Worm (Caenorhabditis elegans) whole organism, L4 larva: ENCODE data around the gene sfrp-1.

Source experiments
- F26F4.8 ChIP-seq: fragments of 200-800 bp; sonication (Bioruptor generic); conservative IDR thresholded peaks from 2 replicates; pipeline ENCODE4 v1.3.6; 2022; ENCODE audit warnings: missing genetic modification characterization, missing compliant biosample characterization
- Y75B8A.6 ChIP-seq: fragments of 200-800 bp; sonication (Bioruptor generic); IDR thresholded peaks from 2 replicates; pipeline ENCODE4 v1.3.6; 2022; ENCODE audit warnings: missing genetic modification reagents, missing genetic modification characterization, missing compliant biosample characterization
- fkh-10 ChIP-seq: fragments of 150-350 bp; optimal IDR thresholded peaks from 2 replicates; lab custom pipeline; 2014; ENCODE audit warnings: missing biosample characterization, missing genetic modification reagents, missing genetic modification characterization
- madf-5 ChIP-seq, 2 experiments: fragments of 200-800 bp; sonication (Bioruptor generic); IDR thresholded peaks; 2 replicates each; pipeline ENCODE4 v1.3.6; 2022; ENCODE audit warnings: missing compliant biosample characterization in 2 of 2, missing genetic modification characterization in 2 of 2
- nhr-11 ChIP-seq: fragments of 150-350 bp; optimal IDR thresholded peaks from 2 replicates; lab custom pipeline; 2014; ENCODE audit warnings: missing biosample characterization, missing genetic modification characterization
- pqm-1 ChIP-seq: sonication (generic microtip); optimal IDR thresholded peaks from 2 replicates; lab custom pipeline; 2017; ENCODE audit warnings: missing biosample characterization, missing genetic modification characterization
- snpc-4 ChIP-seq: fragments of 150-350 bp; optimal IDR thresholded peaks from 2 replicates; lab custom pipeline; 2014; ENCODE audit warnings: missing biosample characterization, missing genetic modification characterization
- unc-62 ChIP-seq, 3 experiments: fragments of 150-350 bp in 1 of 3; sonication (generic microtip); optimal IDR thresholded peaks in 2 of 3; peaks in 1 of 3; 1 replicate in 1 of 3; 2 replicates in 2 of 3; lab custom pipeline; 2014 to 2017; ENCODE audit warnings: missing biosample characterization in 3 of 3, missing genetic modification characterization in 3 of 3, missing genetic modification reagents in 3 of 3, missing genotype in 1 of 3
- zag-1 ChIP-seq: fragments of 150-350 bp; optimal IDR thresholded peaks from 2 replicates; lab custom pipeline; 2014; ENCODE audit warnings: missing biosample characterization, missing genetic modification characterization

DNA sequence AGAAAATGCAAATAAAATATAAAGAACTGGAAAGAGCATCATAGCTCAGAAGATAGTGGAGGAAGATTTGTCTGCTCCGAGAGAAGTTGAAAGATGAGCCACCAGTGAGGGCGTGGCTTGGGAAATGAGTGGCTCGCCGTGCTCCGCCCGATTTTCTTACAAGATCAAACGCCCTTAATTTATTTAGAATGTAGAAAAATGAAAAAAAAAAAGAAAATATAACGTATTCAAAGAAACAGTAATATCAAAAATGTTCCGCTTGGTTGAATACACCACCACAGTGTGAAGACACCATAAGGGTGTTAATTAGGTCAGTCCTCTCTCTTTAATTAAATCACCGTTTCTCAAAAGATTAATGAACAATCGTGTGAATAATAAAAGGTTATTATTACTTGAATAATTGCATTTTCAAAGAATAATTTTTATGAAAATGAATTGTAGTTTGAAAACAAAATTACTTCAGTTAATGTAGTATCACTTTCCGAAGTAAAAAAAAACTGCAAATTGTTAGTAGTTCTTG lies at the start of gene sfrp-1:
- TF ChIP-seq unc-62 (GFP tag; optimal IDR thresholded peaks at IDR 0.05 in 1 of 2; lab: Kevin White, UChicago): no peak
- TF ChIP-seq unc-62 (tag; optimal IDR thresholded peaks at IDR 0.05; lab: Kevin White, UChicago): no peak
- no peak for TF ChIP-seq snpc-4 (tag; lab: Kevin White, UChicago)
- no peak for TF ChIP-seq fkh-10 (GFP tag; lab: Kevin White, UChicago)
- TF ChIP-seq pqm-1 (tag; lab: Kevin White, UChicago): no peak
- no peak for TF ChIP-seq madf-5 (GFP tag; IDR thresholded peaks at IDR 0.05; lab: Robert Waterston, UW)
- no peak for TF ChIP-seq nhr-11 (tag; lab: Kevin White, UChicago)
- no peak for TF ChIP-seq zag-1 (tag; lab: Kevin White, UChicago)
- TF ChIP-seq F26F4.8: no peak
- no peak for TF ChIP-seq Y75B8A.6 (GFP tag; lab: Robert Waterston, UW)
